Worm (Caenorhabditis elegans): Measurements from ENCODE around the gene let-268.

let-268 gene

DNA sequence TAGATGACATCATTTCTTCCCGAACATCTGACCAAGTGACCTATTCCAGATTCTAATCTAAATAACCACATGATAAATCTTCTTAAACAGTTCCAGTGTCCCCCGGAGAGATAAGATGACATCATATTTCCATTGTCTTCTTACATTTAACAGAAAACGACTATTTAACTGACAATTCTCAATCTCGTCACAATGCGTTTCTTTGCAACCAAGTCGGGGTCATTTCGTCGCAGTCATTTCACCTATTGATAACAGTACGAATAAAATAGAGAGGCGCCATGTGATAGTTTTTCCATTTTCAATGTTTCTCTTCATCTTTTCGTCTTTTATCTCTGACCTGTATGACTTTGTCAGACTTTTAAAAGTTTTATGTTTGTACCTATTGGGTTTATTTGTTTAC, 10.7 kb downstream of the let-268 start (continued):
- TF ChIP-seq fos-1 (tag; optimal IDR thresholded peaks at IDR 0.05) (no peak), aly-2 (tag; optimal IDR thresholded peaks at IDR 0.05) (no peak), lsy-12 (tag; optimal IDR thresholded peaks at IDR 0.05) (no peak), sea-2 (GFP tag; optimal IDR thresholded peaks at IDR 0.05) (no peak), nhr-11 (tag; optimal IDR thresholded peaks at IDR 0.05) (no peak), nhr-76 (tag; optimal IDR thresholded peaks at IDR 0.05) (no peak), R02D3.7 (tag; optimal IDR thresholded peaks at IDR 0.05) (no peak), ztf-11 (tag; optimal IDR thresholded peaks at IDR 0.05) (no peak), nfya-1 (tag; optimal IDR thresholded peaks at IDR 0.05; ENCODE audit: insufficient read depth) (peak; percentile 25), nhr-43 (tag; optimal IDR thresholded peaks at IDR 0.05; ENCODE audit: poor library complexity, severe bottlenecking) (peak; percentile 83), lin-15B (tag; optimal IDR thresholded peaks at IDR 0.05) (no peak), elt-1 (tag; optimal IDR thresholded peaks at IDR 0.05) (no peak), mdl-1 (tag; optimal IDR thresholded peaks at IDR 0.05) (no peak), pha-4 (tag; optimal IDR thresholded peaks at IDR 0.05) (peak; percentile 32), jun-1 (tag; optimal IDR thresholded peaks at IDR 0.05) (peak; percentile 21), egl-27 (tag; optimal IDR thresholded peaks at IDR 0.05) (no peak), fkh-10 (GFP tag; optimal IDR thresholded peaks at IDR 0.05) (no peak), fkh-2 (tag; optimal IDR thresholded peaks at IDR 0.05) (no peak), tbx-2 (tag; optimal IDR thresholded peaks at IDR 0.05) (no peak)

DNA sequence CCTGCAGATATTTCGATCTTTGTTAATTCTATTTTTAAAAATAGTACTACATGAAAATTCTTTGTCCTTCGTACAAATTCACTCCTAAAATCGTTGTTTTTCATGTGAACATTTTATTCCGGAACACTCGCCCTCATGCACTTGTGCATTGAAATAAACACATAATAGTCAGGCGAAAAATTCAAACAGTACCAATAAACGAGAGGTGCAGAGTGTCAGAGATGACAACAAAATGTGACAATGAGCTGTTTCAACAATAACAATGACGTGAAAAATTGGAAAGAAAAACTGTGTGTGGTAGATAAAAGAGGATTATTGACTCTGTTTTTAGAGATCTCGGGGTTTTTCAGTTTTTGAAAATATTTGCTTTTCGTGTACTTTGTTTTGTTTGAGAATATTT, 11.6 kb downstream of the let-268 start, which contains the start of gene F52H3.6:
Gene F52H3.6, minus strand, starts transcription at position 228 of the 400 bp plus-strand sequence.
- no peak for TF ChIP-seq ama-1 (optimal IDR thresholded peaks at IDR 0.05)
- no peak for TF ChIP-seq snpc-4 (tag; optimal IDR thresholded peaks at IDR 0.05)
- peak; percentile 32 for TF ChIP-seq elt-2 (tag; optimal IDR thresholded peaks at IDR 0.05)
- TF ChIP-seq pha-4 (tag; optimal IDR thresholded peaks at IDR 0.05): peak; percentile 74

DNA sequence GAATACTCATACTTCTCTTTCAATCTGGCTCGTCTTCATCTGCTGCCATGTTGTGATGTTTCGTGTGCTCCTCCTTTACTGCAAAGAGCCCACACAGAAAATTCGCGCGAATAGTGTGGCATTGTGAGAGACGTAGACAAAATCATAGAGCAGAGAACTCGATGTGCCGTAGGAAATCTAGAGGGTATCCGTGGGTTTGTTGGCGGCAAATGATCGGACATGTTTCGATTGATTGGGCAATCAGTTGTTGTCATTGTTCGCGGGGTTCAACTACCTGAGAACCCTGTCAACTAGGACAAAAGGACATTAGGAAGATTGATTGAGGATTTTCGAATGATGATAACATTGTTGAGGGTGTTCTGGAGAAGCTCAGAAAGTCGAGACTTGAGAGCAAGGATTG, 14.7 kb downstream of the let-268 start:
- TF ChIP-seq mdl-1 (tag; optimal IDR thresholded peaks at IDR 0.05) (no peak), egl-27 (tag; optimal IDR thresholded peaks at IDR 0.05) (no peak), snpc-4 (tag; optimal IDR thresholded peaks at IDR 0.05) (no peak), nhr-25 (tag; optimal IDR thresholded peaks at IDR 0.05) (no peak), nfya-1 (tag; optimal IDR thresholded peaks at IDR 0.05; ENCODE audit: insufficient read depth) (no peak), nhr-43 (tag; optimal IDR thresholded peaks at IDR 0.05; ENCODE audit: poor library complexity, severe bottlenecking) (no peak)

DNA sequence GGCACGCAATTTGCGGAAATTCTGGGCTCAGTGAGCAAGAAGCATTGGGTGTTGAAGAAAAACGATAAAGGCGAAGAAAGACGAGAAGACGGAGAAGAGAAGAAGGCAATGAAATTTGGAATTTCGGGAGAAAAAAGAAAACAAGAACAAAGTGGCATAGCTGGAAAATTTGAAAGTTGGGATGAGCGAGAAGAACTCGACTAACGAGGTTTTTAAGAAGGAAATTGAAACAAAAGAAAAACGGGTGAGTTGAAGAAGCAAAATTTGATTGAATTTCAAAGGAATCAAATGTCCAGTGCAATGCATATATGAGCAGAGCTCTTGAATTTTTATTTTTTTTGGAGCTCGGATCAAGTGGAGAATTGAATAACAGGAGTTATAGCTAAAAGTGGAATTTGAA, 18.0 kb downstream of the let-268 start:
- TF ChIP-seq nhr-43 (tag; optimal IDR thresholded peaks at IDR 0.05; ENCODE audit: poor library complexity, severe bottlenecking): no peak
- peak; percentile 78 for TF ChIP-seq fkh-10 (GFP tag; optimal IDR thresholded peaks at IDR 0.05)
- no peak for TF ChIP-seq pha-4 (tag; optimal IDR thresholded peaks at IDR 0.05)

DNA sequence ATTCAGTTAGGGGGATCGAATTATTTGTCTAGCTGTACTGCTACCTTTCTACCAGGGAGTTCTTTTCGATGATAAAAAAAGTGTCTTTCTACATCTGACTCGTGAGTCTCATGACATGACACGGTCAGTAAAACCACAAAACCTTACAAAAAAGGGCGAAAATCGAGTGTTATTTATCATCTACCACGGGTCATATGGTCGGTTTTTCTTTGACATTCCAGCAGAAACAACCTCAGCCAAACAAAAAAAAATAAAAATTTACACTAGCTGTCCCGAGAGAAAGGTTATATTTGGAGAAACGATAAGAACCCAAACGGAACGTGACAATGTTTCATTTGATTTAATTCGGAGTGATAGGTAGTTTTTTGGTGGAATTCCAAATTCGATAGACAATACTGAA, 20.1 kb downstream of the let-268 start:
- TF ChIP-seq elt-1 (tag; optimal IDR thresholded peaks at IDR 0.05): no peak
- peak; percentile 43 for TF ChIP-seq pha-4 (tag; optimal IDR thresholded peaks at IDR 0.05)

DNA sequence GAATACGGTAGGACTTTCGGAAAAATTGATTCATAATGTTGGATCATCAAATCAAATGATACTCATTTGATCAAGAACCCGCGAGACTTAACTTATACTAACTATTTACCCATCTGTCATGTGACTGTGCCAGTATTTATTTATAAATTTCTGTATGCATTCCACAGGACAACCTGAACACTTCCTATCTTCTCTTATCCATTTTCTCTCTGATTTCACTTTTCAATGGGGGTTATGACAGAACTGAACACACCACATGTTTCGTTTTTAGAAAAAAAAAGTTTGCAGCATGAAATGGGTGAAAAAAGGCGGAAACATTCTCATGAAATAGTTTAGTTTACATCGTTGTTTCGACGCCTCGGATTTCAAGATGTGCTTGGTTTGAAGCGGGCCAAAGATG, 22.3 kb downstream of the let-268 start:
- TF ChIP-seq fkh-10 (GFP tag; optimal IDR thresholded peaks at IDR 0.05): no peak
- no peak for TF ChIP-seq jun-1 (tag; optimal IDR thresholded peaks at IDR 0.05)
- no peak for TF ChIP-seq eor-1 (tag; optimal IDR thresholded peaks at IDR 0.05)
- no peak for TF ChIP-seq nhr-237 (tag; optimal IDR thresholded peaks at IDR 0.05)
- no peak for TF ChIP-seq nhr-25 (tag; optimal IDR thresholded peaks at IDR 0.05)
- TF ChIP-seq daf-12 (tag; optimal IDR thresholded peaks at IDR 0.05): no peak
- TF ChIP-seq pha-4 (tag; optimal IDR thresholded peaks at IDR 0.05): no peak
- no peak for TF ChIP-seq lin-15B (tag; optimal IDR thresholded peaks at IDR 0.05)

DNA sequence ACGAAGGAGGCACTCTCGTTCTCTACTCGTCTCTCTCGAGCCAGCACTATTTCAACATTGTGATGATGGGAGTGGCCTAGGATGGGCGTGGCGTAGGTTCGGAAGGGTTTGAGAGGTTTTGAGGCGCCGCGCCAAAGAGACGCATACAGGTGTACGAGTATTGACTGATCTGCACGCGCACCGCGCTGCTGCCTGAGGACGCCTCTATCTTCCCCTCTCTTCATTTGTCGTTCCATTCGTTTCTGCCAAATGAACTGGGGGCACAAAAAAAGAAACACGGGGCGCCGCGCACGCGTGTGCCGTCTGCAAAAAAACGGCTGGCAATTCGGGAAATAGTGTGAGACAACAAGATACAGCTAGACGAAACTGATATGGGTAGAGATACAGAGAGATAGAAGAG, 23.8 kb downstream of the let-268 start, which contains the start of gene lec-2:
Gene lec-2, minus strand, starts transcription at position 171 of the 400 bp plus-strand sequence.
- TF ChIP-seq elt-2 (tag; optimal IDR thresholded peaks at IDR 0.05) (no peak), pha-4 (tag; optimal IDR thresholded peaks at IDR 0.05) (peak; percentile 54), nhr-11 (tag; optimal IDR thresholded peaks at IDR 0.05) (no peak), sea-2 (GFP tag; optimal IDR thresholded peaks at IDR 0.05) (no peak), nfya-1 (tag; optimal IDR thresholded peaks at IDR 0.05; ENCODE audit: insufficient read depth) (peak; percentile 36)

DNA sequence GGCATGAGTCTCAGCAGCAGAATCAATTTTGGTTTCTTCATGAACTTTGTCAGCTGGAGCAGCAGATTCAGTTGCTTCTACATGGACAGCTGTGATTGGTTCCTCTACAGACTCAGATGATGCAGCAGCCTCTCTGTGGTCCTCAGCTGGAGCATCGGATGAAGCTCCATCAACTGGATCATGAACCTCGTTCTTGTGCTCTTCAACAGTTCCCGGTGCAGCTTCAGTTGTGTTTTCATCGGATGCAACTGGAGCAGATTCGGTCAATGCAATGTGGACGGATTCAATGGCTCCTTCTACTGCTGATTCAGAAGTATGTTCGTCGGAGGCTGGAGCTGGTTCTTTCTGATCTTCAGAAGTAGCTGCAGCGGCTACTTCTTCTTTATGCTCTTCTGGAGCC, 25.4 kb downstream of the let-268 start:
- TF ChIP-seq nhr-23 (tag; optimal IDR thresholded peaks at IDR 0.05) (no peak), pqm-1 (tag; optimal IDR thresholded peaks at IDR 0.05) (no peak), nhr-237 (tag; optimal IDR thresholded peaks at IDR 0.05) (no peak), hmg-11 (tag; optimal IDR thresholded peaks at IDR 0.05) (no peak), lsy-12 (tag; optimal IDR thresholded peaks at IDR 0.05) (no peak), ama-1 (optimal IDR thresholded peaks at IDR 0.05) (no peak), pha-4 (tag; optimal IDR thresholded peaks at IDR 0.05) (no peak), ztf-4 (tag; optimal IDR thresholded peaks at IDR 0.05) (no peak), jun-1 (tag; optimal IDR thresholded peaks at IDR 0.05) (no peak), egl-27 (tag; optimal IDR thresholded peaks at IDR 0.05) (no peak), elt-1 (tag; optimal IDR thresholded peaks at IDR 0.05) (no peak), mml-1 (tag; optimal IDR thresholded peaks at IDR 0.05) (no peak), fos-1 (tag; optimal IDR thresholded peaks at IDR 0.05) (no peak), nfya-1 (tag; optimal IDR thresholded peaks at IDR 0.05; ENCODE audit: insufficient read depth) (no peak), ZK546.5 (tag; optimal IDR thresholded peaks at IDR 0.05) (no peak)

All from whole organism, L3 larva.